Worm (Caenorhabditis elegans) whole organism, young adult: Measurements from ENCODE around the gene H02F09.3.

ENCODE experiments used
- B0019.2 ChIP-seq: fragments of 200-800 bp; sonication (Bioruptor generic); conservative IDR thresholded peaks from 2 replicates; pipeline ENCODE4 v1.3.6; 2022; ENCODE audit warnings: missing genetic modification reagents, missing genetic modification characterization, missing compliant biosample characterization
- F23B12.7 ChIP-seq: sonication (generic microtip); optimal IDR thresholded peaks from 2 replicates; lab custom pipeline; 2017; ENCODE audit warnings: missing genetic modification characterization, mild to moderate bottlenecking, missing compliant biosample characterization, antibody characterized with exemption, moderate library complexity; ENCODE audit not compliant: insufficient read depth
- ama-1 ChIP-seq, 3 experiments: fragments of 150-350 bp in 1 of 3; sonication (generic microtip) in 2 of 3; optimal IDR thresholded peaks; 2 replicates each; lab custom pipeline; 2014 to 2018; ENCODE audit warnings: missing biosample characterization in 2 of 3, missing genetic modification characterization in 2 of 3, missing genetic modification reagents in 2 of 3
- athp-1 ChIP-seq: sonication (generic microtip); optimal IDR thresholded peaks from 2 replicates; lab custom pipeline; 2017; ENCODE audit warnings: mild to moderate bottlenecking, missing genetic modification characterization, missing compliant biosample characterization
- attf-3 ChIP-seq: fragments of 200-800 bp; sonication (Bioruptor generic); conservative IDR thresholded peaks from 2 replicates; pipeline ENCODE4 v1.3.6; 2022; ENCODE audit warnings: missing genetic modification reagents, missing genetic modification characterization, missing compliant biosample characterization
- ceh-27 ChIP-seq: fragments of 200-800 bp; sonication (Bioruptor generic); optimal IDR thresholded peaks from 2 replicates; lab custom pipeline; 2018; ENCODE audit warnings: mild to moderate bottlenecking, missing genetic modification characterization, moderate library complexity, missing compliant biosample characterization
- dpff-1 ChIP-seq: sonication (generic microtip); optimal IDR thresholded peaks from 2 replicates; lab custom pipeline; 2017; ENCODE audit warnings: mild to moderate bottlenecking, missing genetic modification characterization, missing compliant biosample characterization
- ets-4 ChIP-seq: fragments of 200-800 bp; sonication (Bioruptor generic); optimal IDR thresholded peaks from 2 replicates; lab custom pipeline; 2018; ENCODE audit warnings: mild to moderate bottlenecking, missing genetic modification characterization, missing compliant biosample characterization
- hrde-1 ChIP-seq: sonication (generic microtip); optimal IDR thresholded peaks from 2 replicates; lab custom pipeline; 2016; ENCODE audit warnings: missing genetic modification characterization, mild to moderate bottlenecking, missing compliant biosample characterization, moderate library complexity, missing genotype, missing genetic modification reagents, borderline replicate concordance
- tbx-9 ChIP-seq: sonication (generic microtip); optimal IDR thresholded peaks from 2 replicates; lab custom pipeline; 2016; ENCODE audit warnings: borderline replicate concordance, missing genetic modification characterization, inconsistent platforms, missing compliant biosample characterization
- zfh-2 ChIP-seq: fragments of 200-800 bp; sonication (Bioruptor generic); conservative IDR thresholded peaks from 2 replicates; pipeline ENCODE4 v1.3.6; 2022; ENCODE audit warnings: missing genetic modification reagents, missing genetic modification characterization, missing compliant biosample characterization

DNA sequence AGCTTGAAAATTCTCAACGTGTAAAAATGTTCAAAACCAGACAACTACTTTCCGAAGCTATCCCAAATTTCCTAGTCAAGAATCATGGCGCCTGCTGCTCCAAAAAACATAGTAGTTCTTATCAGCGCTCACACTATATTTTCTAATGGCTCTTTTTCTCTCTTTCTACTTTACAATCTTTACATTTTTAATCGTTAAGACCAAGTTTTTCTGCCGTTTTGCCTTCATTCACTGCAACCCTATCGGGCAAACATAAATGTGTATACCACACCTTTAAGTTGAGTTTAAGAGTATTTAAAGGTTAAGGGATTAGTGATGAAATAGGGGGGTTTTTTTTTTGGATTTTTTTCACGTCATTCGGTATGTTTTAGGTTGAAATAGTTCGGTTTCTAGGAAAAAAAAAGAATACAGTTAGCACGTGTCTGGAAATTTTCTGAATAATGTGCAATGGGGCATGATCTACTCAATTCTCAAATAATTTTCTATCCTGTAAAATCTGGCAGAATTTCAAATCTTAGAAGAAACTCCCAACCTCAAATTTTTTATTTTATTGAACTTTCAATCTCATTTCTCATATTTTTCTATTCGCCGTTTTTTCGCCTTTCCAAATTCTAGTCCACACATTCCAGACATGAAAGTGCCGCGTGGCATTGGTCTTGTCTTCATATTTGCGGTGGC, 21.5 kb upstream of the H02F09.3 start, which contains the start of gene K06A9.1:
- TF ChIP-seq ama-1 (optimal IDR thresholded peaks at IDR 0.05; lab: Kevin White, UChicago) (no peak), ama-1 (GFP tag; optimal IDR thresholded peaks at IDR 0.05; lab: Kevin White, UChicago) (no peak), dpff-1 (tag; lab: Kevin White, UChicago) (no peak), B0019.2 (no peak), ceh-27 (GFP tag; lab: Kevin White, UChicago) (no peak), ets-4 (GFP tag; lab: Kevin White, UChicago) (no peak), zfh-2 (GFP tag; lab: Robert Waterston, UW) (no peak), F23B12.7 (tag; lab: Kevin White, UChicago) (no peak), attf-3 (no peak), athp-1 (tag; lab: Kevin White, UChicago) (no peak), tbx-9 (tag; lab: Kevin White, UChicago) (no peak), hrde-1 (tag; lab: Kevin White, UChicago) (no peak)
